Fruit fly (Drosophila melanogaster) whole organism, pupa: ENCODE data around the gene Ctr1A.

ENCODE experiments used
- CG10348 ChIP-seq: fragments of 200-800 bp; sonication (Bioruptor generic); IDR thresholded peaks from 2 replicates; pipeline ENCODE4 v1.3.6; 2022; ENCODE audit warnings: missing biosample characterization, missing genetic modification characterization
- CG12605 ChIP-seq: fragments of 200-800 bp; sonication (Bioruptor generic); IDR thresholded peaks from 2 replicates; pipeline ENCODE4 v1.3.6; 2022; ENCODE audit warnings: missing biosample characterization, missing genetic modification characterization
- CG13204 ChIP-seq: fragments of 200-800 bp; sonication (Bioruptor generic); optimal IDR thresholded peaks from 2 replicates; lab custom pipeline; 2018; ENCODE audit warnings: missing biosample characterization, mild to moderate bottlenecking, missing genetic modification characterization, moderate library complexity
- CG14655 ChIP-seq: fragments of 200-800 bp; sonication (Bioruptor generic); optimal IDR thresholded peaks from 3 replicates; lab custom pipeline; 2017; ENCODE audit warnings: mild to moderate bottlenecking, missing biosample characterization, missing genetic modification reagents, missing genetic modification characterization
- CG15710 ChIP-seq: fragments of 200-800 bp; sonication (Bioruptor generic); optimal IDR thresholded peaks from 2 replicates; lab custom pipeline; 2018; ENCODE audit warnings: missing biosample characterization, mild to moderate bottlenecking, missing genetic modification characterization, moderate library complexity
- CG17806 ChIP-seq: fragments of 200-800 bp; sonication (Bioruptor generic); optimal IDR thresholded peaks from 2 replicates; lab custom pipeline; 2018; ENCODE audit warnings: missing biosample characterization, mild to moderate bottlenecking, missing genetic modification characterization, moderate library complexity
- CG32121 ChIP-seq: fragments of 200-800 bp; sonication (Bioruptor generic); IDR thresholded peaks from 2 replicates; pipeline ENCODE4 v1.3.6; 2022; ENCODE audit warnings: missing biosample characterization, missing genetic modification characterization
- CG34367 ChIP-seq: fragments of 200-800 bp; sonication (Bioruptor generic); optimal IDR thresholded peaks from 2 replicates; lab custom pipeline; 2018; ENCODE audit warnings: missing biosample characterization, mild to moderate bottlenecking, missing genetic modification characterization
- CG4496 ChIP-seq: fragments of 200-800 bp; sonication (Bioruptor generic); IDR thresholded peaks from 3 replicates; pipeline ENCODE4 v1.3.6; 2022; ENCODE audit warnings: missing biosample characterization, missing genetic modification characterization
- CG8159 ChIP-seq: fragments of 200-800 bp; sonication (Bioruptor generic); optimal IDR thresholded peaks from 3 replicates; lab custom pipeline; 2018; ENCODE audit warnings: missing biosample characterization, mild to moderate bottlenecking, missing genetic modification characterization, moderate library complexity
- CG8301 ChIP-seq: fragments of 200-800 bp; sonication (Bioruptor generic); optimal IDR thresholded peaks from 2 replicates; lab custom pipeline; 2018; ENCODE audit warnings: missing biosample characterization, mild to moderate bottlenecking, missing genetic modification characterization
- CG9948 ChIP-seq: fragments of 200-800 bp; sonication (Bioruptor generic); optimal IDR thresholded peaks from 2 replicates; lab custom pipeline; 2018; ENCODE audit warnings: missing biosample characterization, mild to moderate bottlenecking, missing genetic modification characterization, moderate library complexity
- D1 ChIP-seq: fragments of 200-800 bp; sonication (Bioruptor generic); optimal IDR thresholded peaks from 2 replicates; lab custom pipeline; 2018; ENCODE audit warnings: missing biosample characterization, mild to moderate bottlenecking, missing genetic modification characterization, moderate library complexity
- EcR ChIP-seq: fragments of 200-800 bp; sonication (Bioruptor generic); optimal IDR thresholded peaks from 3 replicates; lab custom pipeline; 2019; ENCODE audit warnings: missing biosample characterization, missing genetic modification characterization, mild to moderate bottlenecking, moderate library complexity, missing genetic modification reagents
- Ets98B ChIP-seq: fragments of 200-800 bp; sonication (Bioruptor generic); IDR thresholded peaks from 2 replicates; pipeline ENCODE4 v1.3.6; 2022; ENCODE audit warnings: missing biosample characterization, missing genetic modification characterization
- Pif1A ChIP-seq: fragments of 200-800 bp; sonication (Bioruptor generic); optimal IDR thresholded peaks from 3 replicates; lab custom pipeline; 2016; ENCODE audit warnings: missing biosample characterization, missing genetic modification characterization
- Pif1B ChIP-seq: fragments of 200-800 bp; sonication (Bioruptor generic); optimal IDR thresholded peaks from 3 replicates; lab custom pipeline; 2016; ENCODE audit warnings: missing biosample characterization, missing genetic modification characterization
- Snoo ChIP-seq: fragments of 200-800 bp; sonication (Bioruptor generic); optimal IDR thresholded peaks from 3 replicates; lab custom pipeline; 2017; ENCODE audit warnings: missing biosample characterization, mild to moderate bottlenecking, missing genetic modification characterization, inconsistent platforms
- fd96Ca ChIP-seq: fragments of 200-800 bp; sonication (Bioruptor generic); IDR thresholded peaks from 3 replicates; pipeline ENCODE4 v1.3.6; 2022; ENCODE audit warnings: missing biosample characterization, missing genetic modification characterization
- gl ChIP-seq: fragments of 200-800 bp; sonication (Bioruptor generic); optimal IDR thresholded peaks from 2 replicates; lab custom pipeline; 2018; ENCODE audit warnings: missing biosample characterization, mild to moderate bottlenecking, missing genetic modification characterization
- rn ChIP-seq: fragments of 200-800 bp; sonication (Bioruptor generic); IDR thresholded peaks from 2 replicates; pipeline ENCODE4 v1.3.6; 2022; ENCODE audit warnings: missing biosample characterization, missing genetic modification characterization

Gene Ctr1A

dm6 chrX:6663976-6664375 is 2.5 kb downstream of the Ctr1A start:
- TF ChIP-seq CG8159 (no peak), CG32121 (GFP tag; lab: Robert Waterston, UW) (no peak), Pif1B (GFP tag; lab: Kevin White, UChicago) (no peak), CG8301 (tag; lab: Kevin White, UChicago) (no peak), CG9948 (tag; lab: Kevin White, UChicago) (no peak), D1 (tag; lab: Kevin White, UChicago) (no peak), EcR (GFP tag; lab: Kevin White, UChicago) (no peak)

DNA sequence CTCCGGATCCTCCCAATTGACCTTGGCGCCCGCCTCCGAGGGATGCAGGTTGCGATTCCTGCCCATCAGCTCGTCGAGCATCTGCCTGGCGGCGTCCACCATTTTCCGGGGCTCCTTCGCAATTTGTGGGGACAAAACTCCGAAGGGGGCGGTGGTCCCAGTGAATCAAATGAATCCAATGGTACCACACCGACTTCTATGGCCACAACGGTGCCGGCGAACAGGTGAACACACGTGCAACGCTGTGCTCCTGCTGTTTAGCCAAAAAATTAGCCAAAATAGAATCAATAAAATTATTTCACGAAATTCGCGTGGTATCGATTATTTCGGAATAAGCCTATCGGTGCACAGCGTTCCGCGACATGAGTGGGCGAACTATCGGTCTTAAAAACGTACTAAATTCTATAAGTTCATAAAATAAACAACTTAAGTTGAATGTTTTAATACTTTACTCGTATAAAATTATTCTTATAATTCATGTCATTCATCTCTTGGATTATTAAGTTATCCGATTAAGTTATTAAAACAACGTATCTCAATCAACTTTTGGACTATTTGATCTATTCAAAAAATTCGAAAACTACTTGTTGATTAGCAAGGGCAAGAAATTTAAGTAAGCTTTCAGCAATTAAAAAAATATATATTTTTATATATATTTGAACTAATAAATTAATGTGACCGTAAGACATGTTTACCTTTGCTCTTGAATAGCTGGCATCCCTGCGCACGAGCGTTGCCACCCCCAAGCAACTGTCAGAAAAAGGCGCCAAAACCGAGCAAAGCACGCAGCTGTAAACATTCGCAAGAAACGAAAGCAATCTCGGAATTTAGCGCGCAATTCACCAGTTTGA is 12.4 kb downstream of the Ctr1A start, which contains the start of the genes CG3198 and Mcm6:
TSS of gene CG3198 (minus strand) at position 337 of the 851 bp plus-strand sequence.
TSS of gene Mcm6 (plus strand) at position 751 of the 851 bp plus-strand sequence.
- TF ChIP-seq Ets98B (GFP tag; lab: Robert Waterston, UW) (no peak), CG4496 (GFP tag; lab: Robert Waterston, UW) (0 out of 3 replicates have a peak, but pooled peaks have one; percentile 16), CG14655 (GFP tag; lab: Kevin White, UChicago) (no peak)
- TF ChIP-seq, all 21 proteins: peak for 1

DNA sequence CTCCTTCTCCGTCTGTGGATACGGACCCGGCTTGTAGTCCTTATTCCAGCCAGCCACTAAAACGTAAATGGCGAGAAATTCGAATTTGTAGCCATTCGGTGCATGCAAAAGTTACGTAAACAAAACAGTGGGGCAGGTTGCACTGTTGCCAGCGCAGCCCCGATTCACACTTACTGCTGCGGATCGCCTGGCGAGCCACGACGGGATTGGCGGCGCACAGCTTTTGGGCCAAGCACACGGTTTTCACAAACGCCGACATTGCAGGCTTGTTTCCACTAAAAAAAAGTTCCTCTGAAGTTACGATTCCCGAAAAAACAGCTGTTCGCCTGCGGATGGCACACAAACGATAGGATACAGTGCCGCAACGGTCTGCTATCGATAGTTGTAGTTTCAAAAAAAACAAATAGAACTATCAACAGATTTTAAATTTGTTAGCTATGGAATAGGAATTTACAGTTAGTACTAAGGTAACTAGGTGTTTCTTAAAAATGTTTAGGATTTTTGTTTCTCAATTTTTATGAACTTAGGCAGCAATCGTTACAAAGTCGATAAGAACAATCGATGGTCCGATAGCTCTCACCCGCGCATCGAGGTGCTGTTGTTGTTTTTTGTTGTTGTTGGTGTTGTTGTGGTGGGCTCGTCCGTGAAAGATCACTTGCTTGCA is 16.5 kb downstream of the Ctr1A start, which contains the start of gene Fum1:
TSS of gene Fum1 (plus strand) at position 599 of the 664 bp plus-strand sequence.
- TF ChIP-seq CG32121 (GFP tag; lab: Robert Waterston, UW) (no peak), CG15710 (tag; lab: Kevin White, UChicago) (no peak), D1 (tag; lab: Kevin White, UChicago) (no peak), CG17806 (tag; lab: Kevin White, UChicago) (no peak)

dm6 chrX:6678635-6679501 is 17.4 kb downstream of the Ctr1A start, which contains the start of gene ND-ASHI:
TSS of gene ND-ASHI (minus strand) at chrX:6679118.
- TF ChIP-seq fd96Ca (peak; percentile 98), Pif1B (GFP tag; lab: Kevin White, UChicago) (peak; percentile 96), CG34367 (peak; percentile 97), CG8159 (peak; percentile 96), rn (GFP tag; lab: Robert Waterston, UW) (peak; percentile 92), CG10348 (GFP tag; lab: Robert Waterston, UW) (peak; percentile 89), CG15710 (tag; lab: Kevin White, UChicago) (peak; percentile 97), Snoo (tag; lab: Kevin White, UChicago) (peak; percentile 96), Pif1A (GFP tag; lab: Kevin White, UChicago) (peak; percentile 97), CG4496 (GFP tag; lab: Robert Waterston, UW) (peak; percentile 99), gl (peak; percentile 92), CG13204 (GFP tag; lab: Kevin White, UChicago) (peak; percentile 93), D1 (tag; lab: Kevin White, UChicago) (no peak), Ets98B (GFP tag; lab: Robert Waterston, UW) (peak; percentile 98), CG17806 (tag; lab: Kevin White, UChicago) (peak; percentile 95), CG12605 (GFP tag; lab: Robert Waterston, UW) (peak; percentile 97), EcR (GFP tag; lab: Kevin White, UChicago) (peak; percentile 61), CG8301 (tag; lab: Kevin White, UChicago) (peak; percentile 97), CG32121 (GFP tag; lab: Robert Waterston, UW) (peak; percentile 97), CG14655 (GFP tag; lab: Kevin White, UChicago) (peak; percentile 97), CG9948 (tag; lab: Kevin White, UChicago) (peak; percentile 95)

DNA sequence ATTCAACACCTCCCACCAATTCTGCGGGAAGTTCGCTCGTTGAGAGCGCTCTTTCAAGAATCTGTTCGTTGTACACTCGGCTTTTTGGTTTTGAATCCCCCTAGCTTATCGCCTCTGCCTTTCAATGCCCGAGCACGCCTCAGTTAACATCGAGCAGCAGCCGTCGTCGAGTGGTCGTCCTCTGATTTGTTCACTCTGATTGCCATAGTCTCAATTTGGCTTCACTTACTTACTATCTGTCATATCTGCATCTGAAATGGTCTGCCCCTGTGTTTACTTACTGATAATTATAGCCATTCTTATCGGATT is 18.0 kb downstream of the Ctr1A start:
- TF ChIP-seq CG34367 = no peak
- peak; percentile 43 for TF ChIP-seq EcR (GFP tag; lab: Kevin White, UChicago)

DNA sequence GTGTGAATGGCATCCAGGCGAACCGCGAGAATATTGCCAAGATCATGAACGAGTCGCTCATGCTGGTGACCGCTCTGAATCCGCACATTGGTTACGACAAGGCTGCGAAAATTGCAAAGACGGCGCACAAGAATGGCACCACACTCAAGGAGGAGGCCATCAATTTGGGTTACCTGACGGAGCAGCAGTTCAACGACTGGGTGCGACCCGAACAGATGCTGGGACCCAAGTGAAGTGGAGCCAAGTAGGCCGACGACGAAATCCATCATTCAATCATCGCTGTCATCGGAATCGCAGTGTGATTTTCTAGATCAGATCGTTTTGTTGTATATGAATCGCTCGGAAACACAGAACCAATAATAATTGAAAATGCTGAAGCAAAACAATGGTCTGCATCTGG is 20.0 kb downstream of the Ctr1A start, which contains the start of gene Fum2:
TSS of gene Fum2 (plus strand) at position 301 of the 400 bp plus-strand sequence.
- TF ChIP-seq Pif1A (GFP tag; lab: Kevin White, UChicago) (no peak), CG8301 (tag; lab: Kevin White, UChicago) (no peak), CG4496 (GFP tag; lab: Robert Waterston, UW) (no peak), CG32121 (GFP tag; lab: Robert Waterston, UW) (no peak), gl (no peak), CG34367 (no peak), EcR (GFP tag; lab: Kevin White, UChicago) (no peak), CG9948 (tag; lab: Kevin White, UChicago) (no peak)
- TF ChIP-seq, all 21 proteins: peak for 0
